Worm (Caenorhabditis elegans) whole organism, late embryonic: ENCODE measurements around the gene Y53F4B.1.

Source experiments
- C08G9.2 ChIP-seq: sonication (generic microtip); optimal IDR thresholded peaks from 2 replicates; lab custom pipeline; 2016; ENCODE audit warnings: mild to moderate bottlenecking, missing genetic modification characterization, moderate library complexity, missing compliant biosample characterization
- ceh-48 ChIP-seq: sonication (generic microtip); optimal IDR thresholded peaks from 2 replicates; lab custom pipeline; 2016; ENCODE audit warnings: missing genetic modification characterization, inconsistent platforms, missing compliant biosample characterization
- dmd-4 ChIP-seq: sonication (generic microtip); optimal IDR thresholded peaks from 2 replicates; lab custom pipeline; 2016; ENCODE audit warnings: borderline replicate concordance, missing genetic modification characterization, missing compliant biosample characterization
- gmeb-2 ChIP-seq: sonication (generic microtip); optimal IDR thresholded peaks from 2 replicates; lab custom pipeline; 2016; ENCODE audit warnings: missing genetic modification characterization, inconsistent platforms, missing compliant biosample characterization
- hlh-13 ChIP-seq: fragments of 200-800 bp; sonication (Bioruptor generic); optimal IDR thresholded peaks from 2 replicates; lab custom pipeline; 2018; ENCODE audit warnings: mild to moderate bottlenecking, missing genetic modification characterization, missing compliant biosample characterization
- pag-3 ChIP-seq: sonication (generic microtip); optimal IDR thresholded peaks from 2 replicates; lab custom pipeline; 2016; ENCODE audit warnings: missing compliant biosample characterization, missing genetic modification characterization, borderline replicate concordance
- pqm-1 ChIP-seq: sonication (generic microtip); optimal IDR thresholded peaks from 2 replicates; lab custom pipeline; 2016; ENCODE audit warnings: missing genetic modification characterization, missing compliant biosample characterization
- ref-2 ChIP-seq: sonication (generic microtip); optimal IDR thresholded peaks from 2 replicates; lab custom pipeline; 2016; ENCODE audit warnings: missing genetic modification characterization, missing compliant biosample characterization
- ztf-16 ChIP-seq: sonication (generic microtip); optimal IDR thresholded peaks from 2 replicates; lab custom pipeline; 2017; ENCODE audit warnings: missing genetic modification characterization, missing compliant biosample characterization

ce11 chrII:14938319-14938718 is 19.7 kb downstream of the Y53F4B.1 start:
- TF ChIP-seq ztf-16 (tag; lab: Kevin White, UChicago) (no peak), dmd-4 (tag; lab: Kevin White, UChicago) (no peak), ref-2 (tag; lab: Kevin White, UChicago) (no peak), pag-3 (no peak), hlh-13 (GFP tag; lab: Kevin White, UChicago) (no peak), C08G9.2 (tag; lab: Kevin White, UChicago) (no peak), ceh-48 (tag; lab: Kevin White, UChicago) (no peak), gmeb-2 (tag; lab: Kevin White, UChicago) (no peak), pqm-1 (tag; lab: Kevin White, UChicago) (no peak)
